Worm (Caenorhabditis elegans) whole organism, L1 larva: ENCODE measurements around the gene vit-4.

Experiments used
- C04F5.9 ChIP-seq: sonication (generic microtip); optimal IDR thresholded peaks from 2 replicates; lab custom pipeline; 2016; ENCODE audit warnings: missing genetic modification characterization, missing compliant biosample characterization
- C34B4.2 ChIP-seq: sonication (generic microtip); optimal IDR thresholded peaks from 2 replicates; lab custom pipeline; 2017; ENCODE audit warnings: mild to moderate bottlenecking, missing genetic modification characterization, missing compliant biosample characterization
- Y116A8C.19 ChIP-seq: sonication (generic microtip); optimal IDR thresholded peaks from 2 replicates; lab custom pipeline; 2016; ENCODE audit warnings: missing compliant biosample characterization, missing genetic modification characterization, borderline replicate concordance
- alr-1 ChIP-seq: fragments of 200-800 bp; sonication (Bioruptor generic); optimal IDR thresholded peaks from 2 replicates; lab custom pipeline; 2018; ENCODE audit warnings: borderline replicate concordance, mild to moderate bottlenecking, missing genetic modification characterization, missing compliant biosample characterization
- aly-2 ChIP-seq: fragments of 150-350 bp; optimal IDR thresholded peaks from 2 replicates; lab custom pipeline; 2014; ENCODE audit warnings: missing biosample characterization, missing genetic modification characterization
- ama-1 ChIP-seq: fragments of 150-350 bp; optimal IDR thresholded peaks from 2 replicates; lab custom pipeline; 2014
- ceh-63 ChIP-seq: fragments of 200-800 bp; sonication (Bioruptor generic); optimal IDR thresholded peaks from 2 replicates; lab custom pipeline; 2018; ENCODE audit warnings: mild to moderate bottlenecking, missing genetic modification characterization, missing compliant biosample characterization
- ceh-82 ChIP-seq, 3 experiments: fragments of 150-350 bp in 1 of 3; sonication (generic microtip) in 2 of 3; optimal IDR thresholded peaks; 2 replicates each; lab custom pipeline; 2014 to 2017; ENCODE audit warnings: missing biosample characterization in 3 of 3, missing genetic modification characterization in 3 of 3
- ceh-88 ChIP-seq: fragments of 200-800 bp; sonication (Bioruptor generic); IDR thresholded peaks from 2 replicates; pipeline ENCODE4 v1.3.6; 2022; ENCODE audit warnings: missing genetic modification characterization, missing compliant biosample characterization
- ceh-90 ChIP-seq: sonication (generic microtip); optimal IDR thresholded peaks from 2 replicates; lab custom pipeline; 2016; ENCODE audit warnings: missing genetic modification characterization, missing compliant biosample characterization
- dpl-1 ChIP-seq, 3 experiments: fragments of 150-350 bp in 2 of 3; sonication (generic microtip) in 1 of 3; optimal IDR thresholded peaks; 2 replicates each; lab custom pipeline; 2014 to 2017; ENCODE audit warnings: missing biosample characterization in 3 of 3, missing genetic modification characterization in 3 of 3, missing genetic modification reagents in 3 of 3
- dsc-1 ChIP-seq: sonication (generic microtip); optimal IDR thresholded peaks from 2 replicates; lab custom pipeline; 2016; ENCODE audit warnings: mild to moderate bottlenecking, missing genetic modification characterization, missing compliant biosample characterization
- efl-1 ChIP-seq, 4 experiments: fragments of 150-350 bp; optimal IDR thresholded peaks in 3 of 4; peaks in 1 of 4; 1 replicate in 1 of 4; 2 replicates in 3 of 4; lab custom pipeline; 2014; ENCODE audit warnings: missing biosample characterization in 2 of 4, missing genetic modification characterization in 2 of 4, missing genetic modification reagents in 2 of 4
- egl-13 ChIP-seq: sonication (generic microtip); optimal IDR thresholded peaks from 2 replicates; lab custom pipeline; 2016; ENCODE audit warnings: missing genotype, missing genetic modification reagents, missing genetic modification characterization, missing compliant biosample characterization
- elt-3 ChIP-seq, 6 experiments: fragments of 150-350 bp in 1 of 6; sonication (generic microtip); optimal IDR thresholded peaks; 2 replicates each; lab custom pipeline; 2017 to 2018; ENCODE audit warnings: missing biosample characterization in 6 of 6, missing genetic modification characterization in 6 of 6, inconsistent platforms in 1 of 6
- ets-5 ChIP-seq: fragments of 200-800 bp; sonication (Bioruptor generic); IDR thresholded peaks from 2 replicates; pipeline ENCODE4 v1.3.6; 2022; ENCODE audit warnings: missing genetic modification characterization, missing compliant biosample characterization
- fkh-8 ChIP-seq: sonication (generic microtip); optimal IDR thresholded peaks from 2 replicates; lab custom pipeline; 2016; ENCODE audit warnings: mild to moderate bottlenecking, missing genetic modification characterization, missing compliant biosample characterization
- grh-1 ChIP-seq: fragments of 200-800 bp; sonication (Bioruptor generic); IDR thresholded peaks from 2 replicates; pipeline ENCODE4 v1.3.6; 2022; ENCODE audit warnings: missing genetic modification reagents, missing genetic modification characterization, missing compliant biosample characterization
- hlh-4 ChIP-seq: sonication (generic microtip); optimal IDR thresholded peaks from 2 replicates; lab custom pipeline; 2016; ENCODE audit warnings: mild to moderate bottlenecking, missing genetic modification characterization, missing compliant biosample characterization
- hpl-2 ChIP-seq: fragments of 150-350 bp; optimal IDR thresholded peaks from 2 replicates; lab custom pipeline; 2014; ENCODE audit warnings: missing biosample characterization, missing genetic modification reagents, missing genetic modification characterization
- irx-1 ChIP-seq: sonication (generic microtip); optimal IDR thresholded peaks from 2 replicates; lab custom pipeline; 2016; ENCODE audit warnings: missing genetic modification characterization, missing compliant biosample characterization
- jun-1 ChIP-seq: fragments of 150-350 bp; optimal IDR thresholded peaks from 2 replicates; lab custom pipeline; 2014; ENCODE audit warnings: missing biosample characterization, missing genetic modification reagents, missing genetic modification characterization
- lin-13 ChIP-seq: fragments of 150-350 bp; optimal IDR thresholded peaks from 2 replicates; lab custom pipeline; 2014; ENCODE audit warnings: missing biosample characterization, missing genetic modification reagents, missing genetic modification characterization
- lir-3 ChIP-seq: sonication (generic microtip); optimal IDR thresholded peaks from 2 replicates; lab custom pipeline; 2016; ENCODE audit warnings: mild to moderate bottlenecking, missing genetic modification characterization, moderate library complexity, missing compliant biosample characterization; ENCODE audit not compliant: poor library complexity
- mab-9 ChIP-seq: fragments of 200-800 bp; sonication (Bioruptor generic); IDR thresholded peaks from 2 replicates; pipeline ENCODE4 v1.3.6; 2022; ENCODE audit warnings: missing genetic modification reagents, missing genetic modification characterization, missing compliant biosample characterization
- mep-1 ChIP-seq: fragments of 150-350 bp; optimal IDR thresholded peaks from 2 replicates; lab custom pipeline; 2014; ENCODE audit warnings: missing biosample characterization, missing genetic modification characterization
- nhr-11 ChIP-seq: fragments of 150-350 bp; optimal IDR thresholded peaks from 2 replicates; lab custom pipeline; 2014; ENCODE audit warnings: missing biosample characterization, missing genetic modification characterization
- nhr-12 ChIP-seq: sonication (generic microtip); optimal IDR thresholded peaks from 2 replicates; lab custom pipeline; 2017; ENCODE audit warnings: missing biosample characterization, missing genetic modification characterization
- nhr-20 ChIP-seq: sonication (generic microtip); optimal IDR thresholded peaks from 2 replicates; lab custom pipeline; 2016; ENCODE audit warnings: mild to moderate bottlenecking, missing genetic modification characterization, missing compliant biosample characterization
- nhr-237 ChIP-seq: fragments of 150-350 bp; optimal IDR thresholded peaks from 2 replicates; lab custom pipeline; 2014; ENCODE audit warnings: missing biosample characterization, missing genetic modification characterization
- nhr-28 ChIP-seq: fragments of 150-350 bp; optimal IDR thresholded peaks from 2 replicates; lab custom pipeline; 2014; ENCODE audit warnings: missing biosample characterization, missing genetic modification characterization
- nhr-47 ChIP-seq: sonication (generic microtip); optimal IDR thresholded peaks from 2 replicates; lab custom pipeline; 2016; ENCODE audit warnings: mild to moderate bottlenecking, missing genetic modification characterization, moderate library complexity, missing compliant biosample characterization
- nhr-71 ChIP-seq: sonication (generic microtip); optimal IDR thresholded peaks from 2 replicates; lab custom pipeline; 2016; ENCODE audit warnings: mild to moderate bottlenecking, missing genetic modification characterization, moderate library complexity, missing compliant biosample characterization
- nhr-76 ChIP-seq: sonication (generic microtip); optimal IDR thresholded peaks from 2 replicates; lab custom pipeline; 2017; ENCODE audit warnings: missing biosample characterization, missing genetic modification characterization
- nhr-84 ChIP-seq: sonication (generic microtip); optimal IDR thresholded peaks from 2 replicates; lab custom pipeline; 2017; ENCODE audit warnings: missing biosample characterization, missing genetic modification characterization
- nhr-90 ChIP-seq: sonication (generic microtip); optimal IDR thresholded peaks from 2 replicates; lab custom pipeline; 2016; ENCODE audit warnings: mild to moderate bottlenecking, missing genetic modification characterization, missing compliant biosample characterization; ENCODE audit not compliant: poor library complexity
- pqm-1 ChIP-seq: sonication (generic microtip); optimal IDR thresholded peaks from 3 replicates; lab custom pipeline; 2017; ENCODE audit warnings: missing biosample characterization, missing genetic modification characterization
- rnt-1 ChIP-seq: sonication (generic microtip); optimal IDR thresholded peaks from 2 replicates; lab custom pipeline; 2016; ENCODE audit warnings: mild to moderate bottlenecking, missing genetic modification characterization, moderate library complexity, missing compliant biosample characterization
- skn-1 ChIP-seq: fragments of 150-350 bp; optimal IDR thresholded peaks from 2 replicates; lab custom pipeline; 2014; ENCODE audit warnings: missing biosample characterization, missing genetic modification characterization
- snpc-4 ChIP-seq: fragments of 150-350 bp; optimal IDR thresholded peaks from 2 replicates; lab custom pipeline; 2014; ENCODE audit warnings: missing biosample characterization, missing genetic modification characterization
- snu-23 ChIP-seq: sonication (generic microtip); optimal IDR thresholded peaks from 2 replicates; lab custom pipeline; 2016; ENCODE audit warnings: missing genetic modification characterization, missing compliant biosample characterization
- sox-4 ChIP-seq: sonication (generic microtip); optimal IDR thresholded peaks from 2 replicates; lab custom pipeline; 2016; ENCODE audit warnings: missing genetic modification characterization, missing compliant biosample characterization
- sptf-1 ChIP-seq: fragments of 150-350 bp; optimal IDR thresholded peaks from 2 replicates; lab custom pipeline; 2014; ENCODE audit warnings: missing biosample characterization, missing genetic modification characterization
- sup-37 ChIP-seq: fragments of 200-800 bp; sonication (Bioruptor generic); optimal IDR thresholded peaks from 2 replicates; lab custom pipeline; 2018; ENCODE audit warnings: mild to moderate bottlenecking, missing genetic modification characterization, missing compliant biosample characterization
- swsn-7 ChIP-seq: sonication (generic microtip); optimal IDR thresholded peaks from 2 replicates; lab custom pipeline; 2016; ENCODE audit warnings: missing genetic modification characterization, missing compliant biosample characterization
- tlp-1 ChIP-seq: fragments of 150-350 bp; optimal IDR thresholded peaks from 2 replicates; lab custom pipeline; 2014; ENCODE audit warnings: missing biosample characterization, missing genetic modification characterization
- unc-130 ChIP-seq: fragments of 150-350 bp; optimal IDR thresholded peaks from 2 replicates; lab custom pipeline; 2017; ENCODE audit warnings: missing biosample characterization, missing genetic modification characterization, inconsistent platforms
- unc-62 ChIP-seq: fragments of 150-350 bp; optimal IDR thresholded peaks from 2 replicates; lab custom pipeline; 2014; ENCODE audit warnings: missing biosample characterization, missing genetic modification reagents, missing genetic modification characterization
- unc-98 ChIP-seq: fragments of 200-800 bp; sonication (Bioruptor generic); IDR thresholded peaks from 2 replicates; pipeline ENCODE4 v1.3.6; 2022; ENCODE audit warnings: missing genetic modification characterization, missing compliant biosample characterization
- vab-15 ChIP-seq: sonication (generic microtip); optimal IDR thresholded peaks from 2 replicates; lab custom pipeline; 2017; ENCODE audit warnings: missing genotype, mild to moderate bottlenecking, missing genetic modification characterization, missing compliant biosample characterization
- xbp-1 ChIP-seq: sonication (generic microtip); optimal IDR thresholded peaks from 2 replicates; lab custom pipeline; 2016; ENCODE audit warnings: missing genetic modification characterization, missing compliant biosample characterization
- zag-1 ChIP-seq: fragments of 150-350 bp; optimal IDR thresholded peaks from 2 replicates; lab custom pipeline; 2014; ENCODE audit warnings: missing biosample characterization, missing genetic modification characterization

The vit-4 gene

ce11 chrX:3540861-3541260, 22.9 kb downstream of the vit-4 start (continued):
- TF ChIP-seq swsn-7 (tag; lab: Kevin White, UChicago) (peak; percentile 1), nhr-76 (tag; lab: Kevin White, UChicago) (no peak), efl-1 (optimal IDR thresholded peaks at IDR 0.05; lab: Kevin White, UChicago) (peak in 1 of 2 experiments; percentile 59), efl-1 (GFP tag; optimal IDR thresholded peaks at IDR 0.05 in 1 of 2; lab: Kevin White, UChicago) (peak in 1 of 2 experiments; percentile 49), fkh-8 (no peak), ceh-90 (tag; lab: Kevin White, UChicago) (no peak), sptf-1 (tag; lab: Kevin White, UChicago) (no peak), ceh-82 (tag; optimal IDR thresholded peaks at IDR 0.05; lab: Kevin White, UChicago) (peak in 1 of 3 experiments; percentile 2), unc-130 (tag; lab: Kevin White, UChicago) (no peak), zag-1 (tag; lab: Kevin White, UChicago) (no peak), dsc-1 (tag; lab: Kevin White, UChicago) (no peak), jun-1 (tag; lab: Kevin White, UChicago) (no peak), skn-1 (tag; lab: Kevin White, UChicago) (no peak), grh-1 (GFP tag; lab: Robert Waterston, UW) (no peak), nhr-28 (tag; lab: Kevin White, UChicago) (no peak), elt-3 (tag; optimal IDR thresholded peaks at IDR 0.05; lab: Kevin White, UChicago) (no peak), hlh-4 (tag; lab: Kevin White, UChicago) (no peak), Y116A8C.19 (tag; lab: Kevin White, UChicago) (no peak), nhr-12 (tag; lab: Kevin White, UChicago) (no peak), sox-4 (tag; lab: Kevin White, UChicago) (no peak), snu-23 (peak; percentile 39), dpl-1 (GFP tag; optimal IDR thresholded peaks at IDR 0.05; lab: Kevin White, UChicago) (peak; percentile 17 to 48 (median 31)), nhr-20 (no peak), mep-1 (peak; percentile 37), hpl-2 (GFP tag; lab: Kevin White, UChicago) (no peak), ceh-63 (no peak), sup-37 (GFP tag; lab: Kevin White, UChicago) (no peak), nhr-237 (tag; lab: Kevin White, UChicago) (no peak), irx-1 (tag; lab: Kevin White, UChicago) (no peak), nhr-71 (tag; lab: Kevin White, UChicago) (peak; percentile 30), nhr-47 (peak; percentile 28), nhr-11 (tag; lab: Kevin White, UChicago) (no peak), vab-15 (no peak), ets-5 (GFP tag; lab: Robert Waterston, UW) (no peak), tlp-1 (tag; lab: Kevin White, UChicago) (no peak), nhr-84 (tag; lab: Kevin White, UChicago) (no peak), alr-1 (no peak), C34B4.2 (tag; lab: Kevin White, UChicago) (no peak), pqm-1 (tag; lab: Kevin White, UChicago) (no peak), mab-9 (GFP tag; lab: Robert Waterston, UW) (no peak), unc-98 (no peak), lir-3 (tag; lab: Kevin White, UChicago) (no peak), lin-13 (GFP tag; lab: Kevin White, UChicago) (no peak), unc-62 (no peak), ceh-88 (no peak), nhr-90 (peak; percentile 15), xbp-1 (tag; lab: Kevin White, UChicago) (no peak), aly-2 (no peak), egl-13 (tag; lab: Kevin White, UChicago) (no peak), C04F5.9 (tag; lab: Kevin White, UChicago) (no peak), snpc-4 (tag; lab: Kevin White, UChicago) (no peak), rnt-1 (tag; lab: Kevin White, UChicago) (peak; percentile 38), ama-1 (lab: Kevin White, UChicago) (peak; percentile 56)
